Fruit fly (Drosophila melanogaster) whole organism, embryonic: ENCODE data around the gene CG5068.

Experiments
- Antp ChIP-seq: fragments of 200-800 bp; sonication (Bioruptor generic); optimal IDR thresholded peaks from 3 replicates; lab custom pipeline; 2016; ENCODE audit warnings: missing biosample characterization, missing genetic modification characterization
- CG11247 ChIP-seq: fragments of 200-800 bp; sonication (Bioruptor generic); IDR thresholded peaks from 2 replicates; pipeline ENCODE4 v1.3.6; 2022; ENCODE audit warnings: missing biosample characterization, missing genetic modification characterization
- CG11696 ChIP-seq: fragments of 200-800 bp; sonication (Bioruptor generic); IDR thresholded peaks from 2 replicates; pipeline ENCODE4 v1.3.6; 2022; ENCODE audit warnings: missing biosample characterization, missing genetic modification characterization
- CG12391 ChIP-seq: fragments of 200-800 bp; sonication (Bioruptor generic); optimal IDR thresholded peaks from 3 replicates; lab custom pipeline; 2018; ENCODE audit warnings: missing biosample characterization, mild to moderate bottlenecking, missing genetic modification characterization, moderate library complexity
- CG13424 ChIP-seq: fragments of 200-800 bp; sonication (Bioruptor generic); optimal IDR thresholded peaks from 2 replicates; lab custom pipeline; 2019; ENCODE audit warnings: missing biosample characterization, mild to moderate bottlenecking, missing genetic modification characterization, moderate library complexity
- CG15601 ChIP-seq: fragments of 200-800 bp; sonication (Bioruptor generic); optimal IDR thresholded peaks from 3 replicates; lab custom pipeline; 2019; ENCODE audit warnings: missing biosample characterization, mild to moderate bottlenecking, missing genetic modification characterization, moderate library complexity
- CG17186 ChIP-seq: fragments of 200-800 bp; sonication (Bioruptor generic); optimal IDR thresholded peaks from 3 replicates; lab custom pipeline; 2017; ENCODE audit warnings: missing biosample characterization, missing genetic modification reagents, missing genetic modification characterization
- CG17912 ChIP-seq: fragments of 200-800 bp; sonication (Bioruptor generic); optimal IDR thresholded peaks from 2 replicates; lab custom pipeline; 2018; ENCODE audit warnings: missing biosample characterization, mild to moderate bottlenecking, missing genetic modification characterization
- CG1792 ChIP-seq: fragments of 200-800 bp; sonication (Bioruptor generic); optimal IDR thresholded peaks from 2 replicates; lab custom pipeline; 2016; ENCODE audit warnings: missing biosample characterization, missing genetic modification characterization
- CG18599 ChIP-seq: fragments of 200-800 bp; sonication (Bioruptor generic); optimal IDR thresholded peaks from 3 replicates; lab custom pipeline; 2017; ENCODE audit warnings: missing biosample characterization, missing genetic modification characterization, mild to moderate bottlenecking, moderate library complexity, missing genetic modification reagents
- CG2199 ChIP-seq: fragments of 200-800 bp; sonication (Bioruptor generic); IDR thresholded peaks from 3 replicates; pipeline ENCODE4 v1.3.6; 2022; ENCODE audit warnings: missing biosample characterization, missing genetic modification characterization
- CG3065 ChIP-seq: fragments of 200-800 bp; sonication (Bioruptor generic); optimal IDR thresholded peaks from 2 replicates; lab custom pipeline; 2016; ENCODE audit warnings: missing biosample characterization, missing genetic modification characterization
- CG4360 ChIP-seq: fragments of 200-800 bp; sonication (Bioruptor generic); IDR thresholded peaks from 2 replicates; pipeline ENCODE4 v1.3.6; 2022; ENCODE audit warnings: missing biosample characterization, missing genetic modification characterization
- CG5245 ChIP-seq: fragments of 200-800 bp; sonication (Bioruptor generic); optimal IDR thresholded peaks from 3 replicates; lab custom pipeline; 2016; ENCODE audit warnings: missing biosample characterization, missing genetic modification characterization
- CG6854 ChIP-seq: fragments of 200-800 bp; sonication (Bioruptor generic); optimal IDR thresholded peaks from 3 replicates; lab custom pipeline; 2017; ENCODE audit warnings: missing biosample characterization, mild to moderate bottlenecking, missing genetic modification characterization
- CG7271 ChIP-seq: fragments of 200-800 bp; sonication (Bioruptor generic); optimal IDR thresholded peaks from 2 replicates; lab custom pipeline; 2018; ENCODE audit warnings: missing biosample characterization, mild to moderate bottlenecking, missing genetic modification characterization, moderate library complexity
- CG7839 ChIP-seq: fragments of 200-800 bp; sonication (Bioruptor generic); optimal IDR thresholded peaks from 3 replicates; lab custom pipeline; 2018; ENCODE audit warnings: missing biosample characterization, mild to moderate bottlenecking, missing genetic modification characterization, moderate library complexity
- CG9727 ChIP-seq: fragments of 200-800 bp; sonication (Bioruptor generic); optimal IDR thresholded peaks from 3 replicates; lab custom pipeline; 2017; ENCODE audit warnings: missing biosample characterization, mild to moderate bottlenecking, missing genetic modification characterization
- CG9797 ChIP-seq: fragments of 200-800 bp; sonication (Bioruptor generic); optimal IDR thresholded peaks from 3 replicates; lab custom pipeline; 2018; ENCODE audit warnings: missing biosample characterization, mild to moderate bottlenecking, missing genetic modification characterization
- CTCF ChIP-seq: fragments of 200-800 bp; sonication (Bioruptor generic); optimal IDR thresholded peaks from 2 replicates; lab custom pipeline; 2017; ENCODE audit warnings: missing biosample characterization, mild to moderate bottlenecking, missing genetic modification characterization, moderate library complexity
- D19B ChIP-seq: fragments of 200-800 bp; sonication (Bioruptor generic); optimal IDR thresholded peaks from 2 replicates; lab custom pipeline; 2017; ENCODE audit warnings: missing biosample characterization, mild to moderate bottlenecking, missing genetic modification characterization
- Dll ChIP-seq: fragments of 200-800 bp; sonication (Bioruptor generic); IDR thresholded peaks from 4 replicates; pipeline ENCODE4 v1.3.6; 2022; ENCODE audit warnings: missing biosample characterization, missing genetic modification characterization; ENCODE audit not compliant: partially characterized antibody
- Ets65A ChIP-seq: fragments of 200-800 bp; sonication (Bioruptor generic); peaks from one replicate; lab custom pipeline; 2016; ENCODE audit warnings: missing biosample characterization, missing genetic modification characterization
- Fer1 ChIP-seq: fragments of 200-800 bp; sonication (Bioruptor generic); optimal IDR thresholded peaks from 2 replicates; lab custom pipeline; 2017; ENCODE audit warnings: missing biosample characterization, mild to moderate bottlenecking, missing genetic modification characterization
- Fer2 ChIP-seq: fragments of 200-800 bp; sonication (Bioruptor generic); optimal IDR thresholded peaks from 2 replicates; lab custom pipeline; 2018; ENCODE audit warnings: missing biosample characterization, mild to moderate bottlenecking, missing genetic modification characterization, moderate library complexity
- HLH3B ChIP-seq: fragments of 200-800 bp; sonication (Bioruptor generic); IDR thresholded peaks from 2 replicates; pipeline ENCODE4 v1.3.6; 2022; ENCODE audit warnings: missing biosample characterization, missing genetic modification characterization
- HmgZ ChIP-seq: fragments of 200-800 bp; sonication (Bioruptor generic); optimal IDR thresholded peaks from 2 replicates; lab custom pipeline; 2018; ENCODE audit warnings: missing biosample characterization, mild to moderate bottlenecking, missing genetic modification characterization
- Hmr ChIP-seq: fragments of 200-800 bp; sonication (Bioruptor generic); optimal IDR thresholded peaks from 3 replicates; lab custom pipeline; 2017; ENCODE audit warnings: mild to moderate bottlenecking, missing biosample characterization, missing genetic modification reagents, missing genetic modification characterization
- Lhr ChIP-seq: fragments of 200-800 bp; sonication (Bioruptor generic); optimal IDR thresholded peaks from 3 replicates; lab custom pipeline; 2017; ENCODE audit warnings: mild to moderate bottlenecking, missing biosample characterization, missing genetic modification reagents, missing genetic modification characterization
- MBD-R2 ChIP-seq: fragments of 200-800 bp; sonication (Bioruptor generic); IDR thresholded peaks from 2 replicates; pipeline ENCODE4 v1.3.6; 2022; ENCODE audit warnings: missing biosample characterization, missing genetic modification characterization
- Mes4 ChIP-seq: fragments of 200-800 bp; sonication (Bioruptor generic); optimal IDR thresholded peaks from 2 replicates; lab custom pipeline; 2016; ENCODE audit warnings: missing biosample characterization, missing genetic modification characterization
- Opbp ChIP-seq: fragments of 200-800 bp; sonication (Bioruptor generic); IDR thresholded peaks from 3 replicates; pipeline ENCODE4 v1.3.6; 2022; ENCODE audit warnings: missing biosample characterization, missing genetic modification characterization; ENCODE audit not compliant: partially characterized antibody
- Optix ChIP-seq: fragments of 200-800 bp; sonication (Bioruptor generic); IDR thresholded peaks from 3 replicates; pipeline ENCODE4 v1.3.6; 2022; ENCODE audit warnings: missing biosample characterization, missing genetic modification characterization
- Ptx1 ChIP-seq: fragments of 200-800 bp; sonication (Bioruptor generic); IDR thresholded peaks from 2 replicates; pipeline ENCODE4 v1.3.6; 2022; ENCODE audit warnings: missing biosample characterization, missing genetic modification characterization
- Sry-δ ChIP-seq: fragments of 200-800 bp; sonication (Bioruptor generic); optimal IDR thresholded peaks from 2 replicates; lab custom pipeline; 2016; ENCODE audit warnings: missing biosample characterization, missing genetic modification characterization
- aop ChIP-seq: fragments of 200-800 bp; sonication (Bioruptor generic); IDR thresholded peaks from 2 replicates; pipeline ENCODE4 v1.3.6; 2022; ENCODE audit warnings: missing biosample characterization, missing genetic modification characterization
- ap ChIP-seq: fragments of 200-800 bp; sonication (Bioruptor generic); IDR thresholded peaks from 2 replicates; pipeline ENCODE4 v1.3.6; 2022; ENCODE audit warnings: missing biosample characterization, missing genetic modification characterization
- ato ChIP-seq: fragments of 200-800 bp; sonication (Bioruptor generic); IDR thresholded peaks from 2 replicates; pipeline ENCODE4 v1.3.6; 2022; ENCODE audit warnings: missing biosample characterization, missing genetic modification characterization; ENCODE audit not compliant: partially characterized antibody
- bbx ChIP-seq: fragments of 200-800 bp; sonication (Bioruptor generic); IDR thresholded peaks from 2 replicates; pipeline ENCODE4 v1.3.6; 2022; ENCODE audit warnings: missing biosample characterization, missing genetic modification characterization; ENCODE audit not compliant: partially characterized antibody
- bsh ChIP-seq, 2 experiments: fragments of 200-800 bp; sonication (Bioruptor generic); optimal IDR thresholded peaks; 2 replicates each; lab custom pipeline; 2017 to 2018; ENCODE audit warnings: mild to moderate bottlenecking in 2 of 2, missing biosample characterization in 2 of 2, missing genetic modification characterization in 2 of 2, moderate library complexity in 1 of 2
- ci ChIP-seq: fragments of 200-800 bp; sonication (Bioruptor generic); IDR thresholded peaks from 3 replicates; pipeline ENCODE4 v1.3.6; 2022; ENCODE audit warnings: missing biosample characterization, missing genetic modification characterization
- fd64A ChIP-seq: fragments of 200-800 bp; sonication (Bioruptor generic); optimal IDR thresholded peaks from 3 replicates; lab custom pipeline; 2018; ENCODE audit warnings: missing biosample characterization, mild to moderate bottlenecking, missing genetic modification characterization
- gfzf ChIP-seq: fragments of 200-800 bp; sonication (Bioruptor generic); optimal IDR thresholded peaks from 2 replicates; lab custom pipeline; 2016; ENCODE audit warnings: missing biosample characterization, mild to moderate bottlenecking, missing genetic modification characterization, moderate library complexity
- jing ChIP-seq: fragments of 200-800 bp; sonication (Bioruptor generic); optimal IDR thresholded peaks from 2 replicates; lab custom pipeline; 2018; ENCODE audit warnings: missing biosample characterization, mild to moderate bottlenecking, missing genetic modification characterization
- nmo ChIP-seq: fragments of 200-800 bp; sonication (Bioruptor generic); optimal IDR thresholded peaks from 2 replicates; lab custom pipeline; 2018; ENCODE audit warnings: missing biosample characterization, mild to moderate bottlenecking, missing genetic modification characterization, moderate library complexity
- p53 ChIP-seq: fragments of 200-800 bp; sonication (Bioruptor generic); optimal IDR thresholded peaks from 2 replicates; lab custom pipeline; 2016; ENCODE audit warnings: missing biosample characterization, missing genetic modification characterization
- row ChIP-seq: fragments of 200-800 bp; sonication (Bioruptor generic); IDR thresholded peaks from 3 replicates; pipeline ENCODE4 v1.3.6; 2022; ENCODE audit warnings: missing biosample characterization, missing genetic modification characterization
- shn ChIP-seq: fragments of 200-800 bp; sonication (Bioruptor generic); optimal IDR thresholded peaks from 3 replicates; lab custom pipeline; 2016; ENCODE audit warnings: missing biosample characterization, missing genetic modification characterization
- so ChIP-seq: fragments of 200-800 bp; sonication (Bioruptor generic); IDR thresholded peaks from 3 replicates; pipeline ENCODE4 v1.3.6; 2022; ENCODE audit warnings: missing biosample characterization, missing genetic modification characterization
- trem ChIP-seq: fragments of 200-800 bp; optimal IDR thresholded peaks from 3 replicates; lab custom pipeline; 2019; ENCODE audit warnings: missing biosample characterization, mild to moderate bottlenecking, missing genetic modification characterization, moderate library complexity
- unpg ChIP-seq: fragments of 200-800 bp; sonication (Bioruptor generic); optimal IDR thresholded peaks from 3 replicates; lab custom pipeline; 2018; ENCODE audit warnings: missing biosample characterization, mild to moderate bottlenecking, missing genetic modification characterization, moderate library complexity
- zfh1 ChIP-seq: fragments of 200-800 bp; sonication (Bioruptor generic); IDR thresholded peaks from 3 replicates; pipeline ENCODE4 v1.3.6; 2022; ENCODE audit warnings: missing biosample characterization, missing genetic modification characterization

Gene CG5068

dm6 chr3L:8986582-8986981 lies at the start of gene CG5068 (continued):
- TF ChIP-seq CG11247 (GFP tag; lab: Robert Waterston, UW) = no peak
- TF ChIP-seq CG5245 = no peak
- peak; percentile 64 for TF ChIP-seq gfzf (GFP tag; lab: Kevin White, UChicago)
- no peak for TF ChIP-seq shn
- no peak for TF ChIP-seq ap
- peak; percentile 77 for TF ChIP-seq CG9797 (GFP tag; lab: Kevin White, UChicago)
- no peak for TF ChIP-seq CG3065 (GFP tag; lab: Kevin White, UChicago)
- peak; percentile 21 for TF ChIP-seq Lhr (GFP tag; lab: Kevin White, UChicago)
- TF ChIP-seq unpg = no peak
- TF ChIP-seq CG2199 (GFP tag; lab: Robert Waterston, UW) = 0 out of 3 replicates have a peak, but pooled peaks have one; percentile 20
- TF ChIP-seq trem = peak; percentile 55
- TF ChIP-seq Mes4 (GFP tag; lab: Kevin White, UChicago) = no peak
- TF ChIP-seq Hmr = no peak
- TF ChIP-seq ci (GFP tag; lab: Robert Waterston, UW) = 0 out of 3 replicates have a peak, but pooled peaks have one; percentile 18
- no peak for TF ChIP-seq CG9727
- no peak for TF ChIP-seq Fer2 (tag; lab: Kevin White, UChicago)
- TF ChIP-seq CTCF (GFP tag; lab: Kevin White, UChicago) = peak; percentile 13
- peak; percentile 37; the same call in 1 of the 3 replicates for TF ChIP-seq Opbp (GFP tag; lab: Robert Waterston, UW)
- TF ChIP-seq CG17186 = no peak
- no peak for TF ChIP-seq HLH3B (GFP tag; lab: Robert Waterston, UW)
- TF ChIP-seq CG15601 (tag; lab: Kevin White, UChicago) = no peak
- TF ChIP-seq MBD-R2 (GFP tag; lab: Robert Waterston, UW) = peak; percentile 86
- TF ChIP-seq zfh1 = no peak
- no peak for TF ChIP-seq Ets65A (GFP tag; lab: Kevin White, UChicago)
- 0 out of 2 replicates have a peak, but pooled peaks have one; percentile 26 for TF ChIP-seq bbx (GFP tag; lab: Robert Waterston, UW)
- TF ChIP-seq CG7839 (tag; lab: Kevin White, UChicago) = no peak
- no peak for TF ChIP-seq Ptx1 (GFP tag; lab: Robert Waterston, UW)
- no peak for TF ChIP-seq aop (GFP tag; lab: Robert Waterston, UW)
- TF ChIP-seq Sry-δ = peak; percentile 32
- TF ChIP-seq D19B (GFP tag; lab: Kevin White, UChicago) = peak; percentile 22
- no peak for TF ChIP-seq CG4360 (GFP tag; lab: Robert Waterston, UW)
- TF ChIP-seq p53 (GFP tag; lab: Kevin White, UChicago) = no peak
- no peak for TF ChIP-seq Fer1 (GFP tag; lab: Kevin White, UChicago)
- TF ChIP-seq CG7271 = no peak
- peak; percentile 21 for TF ChIP-seq nmo (GFP tag; lab: Kevin White, UChicago)
- TF ChIP-seq CG18599 (GFP tag; lab: Kevin White, UChicago) = no peak
- TF ChIP-seq CG12391 (tag; lab: Kevin White, UChicago) = no peak
- no peak for TF ChIP-seq CG6854 (GFP tag; lab: Kevin White, UChicago)
- TF ChIP-seq jing (GFP tag; lab: Kevin White, UChicago) = no peak
- TF ChIP-seq CG13424 (tag; lab: Kevin White, UChicago) = no peak
- no peak for TF ChIP-seq row (GFP tag; lab: Robert Waterston, UW)
- TF ChIP-seq CG17912 (GFP tag; lab: Kevin White, UChicago) = peak; percentile 7
- TF ChIP-seq fd64A (GFP tag; lab: Kevin White, UChicago) = no peak
- TF ChIP-seq Optix (GFP tag; lab: Robert Waterston, UW) = no peak
- TF ChIP-seq Antp (GFP tag; lab: Kevin White, UChicago) = no peak
- TF ChIP-seq Dll = 0 out of 4 replicates have a peak, but pooled peaks have one; percentile 17
- TF ChIP-seq bsh (GFP tag; optimal IDR thresholded peaks at IDR 0.05; lab: Kevin White, UChicago) = no peak
- TF ChIP-seq ato = peak; percentile 13
- no peak for TF ChIP-seq so
- TF ChIP-seq CG11696 (GFP tag; lab: Robert Waterston, UW) = no peak
- peak; percentile 14 for TF ChIP-seq HmgZ (tag; lab: Kevin White, UChicago)
- TF ChIP-seq CG1792 (GFP tag; lab: Kevin White, UChicago) = no peak
